Fruit fly (Drosophila melanogaster) whole organism, embryonic: ENCODE measurements around the gene CG33702.

Source experiments
- Atf6 ChIP-seq: fragments of 200-800 bp; sonication (Bioruptor generic); IDR thresholded peaks from 2 replicates; pipeline ENCODE4 v1.3.6; 2022; ENCODE audit warnings: missing biosample characterization, missing genetic modification characterization
- Bteb2 ChIP-seq: fragments of 200-800 bp; sonication (Bioruptor generic); optimal IDR thresholded peaks from 2 replicates; lab custom pipeline; 2016; ENCODE audit warnings: missing biosample characterization, missing genetic modification characterization
- CG10462 ChIP-seq: fragments of 200-800 bp; sonication (Bioruptor generic); optimal IDR thresholded peaks from 2 replicates; lab custom pipeline; 2016; ENCODE audit warnings: missing biosample characterization, missing genetic modification characterization
- CG12769 ChIP-seq: fragments of 200-800 bp; sonication (Bioruptor generic); optimal IDR thresholded peaks from 2 replicates; lab custom pipeline; 2019; ENCODE audit warnings: missing biosample characterization, mild to moderate bottlenecking, missing genetic modification characterization, moderate library complexity
- CG13894 ChIP-seq: fragments of 200-800 bp; sonication (Bioruptor generic); optimal IDR thresholded peaks from 3 replicates; lab custom pipeline; 2018; ENCODE audit warnings: missing biosample characterization, mild to moderate bottlenecking, missing genetic modification characterization, moderate library complexity
- CG14860 ChIP-seq: fragments of 200-800 bp; sonication (Bioruptor generic); IDR thresholded peaks from 3 replicates; pipeline ENCODE4 v1.3.6; 2022; ENCODE audit warnings: missing biosample characterization, missing genetic modification characterization; ENCODE audit not compliant: partially characterized antibody
- CG18262 ChIP-seq: fragments of 200-800 bp; optimal IDR thresholded peaks from 3 replicates; lab custom pipeline; 2019; ENCODE audit warnings: missing biosample characterization, mild to moderate bottlenecking, missing genetic modification characterization, moderate library complexity
- CG18476 ChIP-seq: fragments of 200-800 bp; sonication (Bioruptor generic); optimal IDR thresholded peaks from 2 replicates; lab custom pipeline; 2016; ENCODE audit warnings: missing biosample characterization, mild to moderate bottlenecking, missing genetic modification characterization
- CG18599 ChIP-seq: fragments of 200-800 bp; sonication (Bioruptor generic); optimal IDR thresholded peaks from 3 replicates; lab custom pipeline; 2017; ENCODE audit warnings: missing biosample characterization, missing genetic modification characterization, mild to moderate bottlenecking, moderate library complexity, missing genetic modification reagents
- CG32532 ChIP-seq: fragments of 200-800 bp; sonication (Bioruptor generic); IDR thresholded peaks from 2 replicates; pipeline ENCODE4 v1.3.6; 2022; ENCODE audit warnings: missing biosample characterization, missing genetic modification characterization
- CG3995 ChIP-seq: fragments of 200-800 bp; sonication (Bioruptor generic); optimal IDR thresholded peaks from 3 replicates; lab custom pipeline; 2016; ENCODE audit warnings: missing biosample characterization, missing genetic modification characterization
- CG4730 ChIP-seq: fragments of 200-800 bp; sonication (Bioruptor generic); IDR thresholded peaks from 2 replicates; pipeline ENCODE4 v1.3.6; 2022; ENCODE audit warnings: missing biosample characterization, missing genetic modification characterization
- CG7357 ChIP-seq: fragments of 200-800 bp; sonication (Bioruptor generic); IDR thresholded peaks from 3 replicates; pipeline ENCODE4 v1.3.6; 2022; ENCODE audit warnings: missing biosample characterization, missing genetic modification characterization
- CG7745 ChIP-seq: fragments of 200-800 bp; sonication (Bioruptor generic); optimal IDR thresholded peaks from 2 replicates; lab custom pipeline; 2018; ENCODE audit warnings: missing biosample characterization, mild to moderate bottlenecking, missing genetic modification characterization, moderate library complexity
- CG8478 ChIP-seq: fragments of >200 bp; optimal IDR thresholded peaks from 2 replicates; lab custom pipeline; 2018
- CG9437 ChIP-seq: fragments of 200-800 bp; sonication (Bioruptor generic); optimal IDR thresholded peaks from 2 replicates; lab custom pipeline; 2018; ENCODE audit warnings: missing biosample characterization, mild to moderate bottlenecking, missing genetic modification characterization
- CG9727 ChIP-seq: fragments of 200-800 bp; sonication (Bioruptor generic); optimal IDR thresholded peaks from 3 replicates; lab custom pipeline; 2017; ENCODE audit warnings: missing biosample characterization, mild to moderate bottlenecking, missing genetic modification characterization
- CHES-1-like ChIP-seq: fragments of 200-800 bp; sonication (Bioruptor generic); optimal IDR thresholded peaks from 2 replicates; lab custom pipeline; 2016; ENCODE audit warnings: missing biosample characterization, missing genetic modification characterization
- Gsc ChIP-seq: fragments of 200-800 bp; sonication (Bioruptor generic); IDR thresholded peaks from 2 replicates; pipeline ENCODE4 v1.3.6; 2022; ENCODE audit warnings: missing biosample characterization, missing genetic modification characterization
- HLH3B ChIP-seq: fragments of 200-800 bp; sonication (Bioruptor generic); IDR thresholded peaks from 2 replicates; pipeline ENCODE4 v1.3.6; 2022; ENCODE audit warnings: missing biosample characterization, missing genetic modification characterization
- MBD-R2 ChIP-seq: fragments of 200-800 bp; sonication (Bioruptor generic); IDR thresholded peaks from 2 replicates; pipeline ENCODE4 v1.3.6; 2022; ENCODE audit warnings: missing biosample characterization, missing genetic modification characterization
- Mad ChIP-seq: fragments of 200-800 bp; sonication (Bioruptor generic); optimal IDR thresholded peaks from 2 replicates; lab custom pipeline; 2016; ENCODE audit warnings: missing biosample characterization, missing genetic modification characterization
- NK7.1 ChIP-seq: fragments of 200-800 bp; sonication (Bioruptor generic); optimal IDR thresholded peaks from 3 replicates; lab custom pipeline; 2016; ENCODE audit warnings: missing biosample characterization, missing genetic modification characterization
- Nf-YA ChIP-seq: fragments of 200-800 bp; sonication (Bioruptor generic); IDR thresholded peaks from 2 replicates; pipeline ENCODE4 v1.3.6; 2022; ENCODE audit warnings: missing biosample characterization, missing genetic modification characterization
- NfI ChIP-seq: fragments of 200-800 bp; sonication (Bioruptor generic); optimal IDR thresholded peaks from 3 replicates; lab custom pipeline; 2018; ENCODE audit warnings: missing biosample characterization, mild to moderate bottlenecking, missing genetic modification characterization, moderate library complexity
- Rx ChIP-seq: fragments of 200-800 bp; sonication (Bioruptor generic); IDR thresholded peaks from 2 replicates; pipeline ENCODE4 v1.3.6; 2022; ENCODE audit warnings: missing biosample characterization, missing genetic modification characterization
- Side ChIP-seq: fragments of 200-800 bp; sonication (Bioruptor generic); optimal IDR thresholded peaks from 2 replicates; lab custom pipeline; 2016; ENCODE audit warnings: missing biosample characterization, missing genetic modification characterization
- Six4 ChIP-seq: fragments of 200-800 bp; sonication (Bioruptor generic); optimal IDR thresholded peaks from 2 replicates; lab custom pipeline; 2016; ENCODE audit warnings: missing biosample characterization, missing genetic modification characterization
- Tbp ChIP-seq: fragments of >200 bp; optimal IDR thresholded peaks from 2 replicates; lab custom pipeline; 2018; ENCODE audit warnings: missing biosample characterization, missing genetic modification characterization
- ato ChIP-seq: fragments of 200-800 bp; sonication (Bioruptor generic); IDR thresholded peaks from 2 replicates; pipeline ENCODE4 v1.3.6; 2022; ENCODE audit warnings: missing biosample characterization, missing genetic modification characterization; ENCODE audit not compliant: partially characterized antibody
- btn ChIP-seq: fragments of 200-800 bp; sonication (Bioruptor generic); optimal IDR thresholded peaks from 2 replicates; lab custom pipeline; 2016; ENCODE audit warnings: missing biosample characterization, missing genetic modification characterization
- cwo ChIP-seq: fragments of 200-800 bp; sonication (Bioruptor generic); optimal IDR thresholded peaks from 3 replicates; lab custom pipeline; 2017; ENCODE audit warnings: missing biosample characterization, missing genetic modification characterization, mild to moderate bottlenecking, moderate library complexity, missing genetic modification reagents
- fd96Cb ChIP-seq: fragments of 200-800 bp; sonication (Bioruptor generic); optimal IDR thresholded peaks from 2 replicates; lab custom pipeline; 2018; ENCODE audit warnings: missing biosample characterization, mild to moderate bottlenecking, missing genetic modification characterization, moderate library complexity
- fu2 ChIP-seq: fragments of 200-800 bp; sonication (Bioruptor generic); optimal IDR thresholded peaks from 2 replicates; lab custom pipeline; 2016; ENCODE audit warnings: missing biosample characterization, missing genetic modification characterization
- hth ChIP-seq: fragments of >200 bp; optimal IDR thresholded peaks from 2 replicates; lab custom pipeline; 2017; ENCODE audit warnings: inconsistent platforms
- jumu ChIP-seq: fragments of 200-800 bp; sonication (Bioruptor generic); optimal IDR thresholded peaks from 3 replicates; lab custom pipeline; 2016; ENCODE audit warnings: missing biosample characterization, missing genetic modification characterization
- knrl ChIP-seq: fragments of 200-800 bp; sonication (Bioruptor generic); IDR thresholded peaks from 3 replicates; pipeline ENCODE4 v1.3.6; 2022; ENCODE audit warnings: missing biosample characterization, missing genetic modification characterization; ENCODE audit not compliant: partially characterized antibody
- lola ChIP-seq, 3 experiments: fragments of >200 bp in 2 of 3; fragments of 200-800 bp in 1 of 3; sonication (Bioruptor generic) in 1 of 3; optimal IDR thresholded peaks; 2 replicates each; lab custom pipeline; 2017 to 2019; ENCODE audit warnings: missing biosample characterization in 3 of 3, missing genetic modification characterization in 3 of 3, mild to moderate bottlenecking in 1 of 3, moderate library complexity in 1 of 3
- nmo ChIP-seq: fragments of 200-800 bp; sonication (Bioruptor generic); optimal IDR thresholded peaks from 2 replicates; lab custom pipeline; 2018; ENCODE audit warnings: missing biosample characterization, mild to moderate bottlenecking, missing genetic modification characterization, moderate library complexity
- prd ChIP-seq, 3 experiments: fragments of >200 bp in 2 of 3; fragments of 200-800 bp in 1 of 3; sonication (Bioruptor generic) in 1 of 3; optimal IDR thresholded peaks in 2 of 3; IDR thresholded peaks in 1 of 3; 2 replicates in 2 of 3; 3 replicates in 1 of 3; pipeline versions ENCODE4 v1.3.6 to Lab custom; 2017 to 2022; ENCODE audit warnings: missing biosample characterization in 1 of 3, missing genetic modification characterization in 1 of 3
- pros ChIP-seq: fragments of 200-800 bp; sonication (Bioruptor generic); optimal IDR thresholded peaks from 3 replicates; lab custom pipeline; 2019; ENCODE audit warnings: missing biosample characterization, mild to moderate bottlenecking, missing genetic modification characterization, moderate library complexity
- run ChIP-seq: fragments of 200-800 bp; sonication (Bioruptor generic); optimal IDR thresholded peaks from 3 replicates; lab custom pipeline; 2018; ENCODE audit warnings: missing biosample characterization, mild to moderate bottlenecking, missing genetic modification characterization
- salm ChIP-seq: fragments of 200-800 bp; sonication (Bioruptor generic); optimal IDR thresholded peaks from 2 replicates; lab custom pipeline; 2018; ENCODE audit warnings: missing biosample characterization, mild to moderate bottlenecking, missing genetic modification characterization
- sisA ChIP-seq: fragments of 200-800 bp; sonication (Bioruptor generic); IDR thresholded peaks from 2 replicates; pipeline ENCODE4 v1.3.6; 2022; ENCODE audit warnings: missing biosample characterization, missing genetic modification characterization
- stwl ChIP-seq: fragments of 200-800 bp; sonication (Bioruptor generic); optimal IDR thresholded peaks from 3 replicates; lab custom pipeline; 2018; ENCODE audit warnings: missing biosample characterization, mild to moderate bottlenecking, missing genetic modification characterization, moderate library complexity
- tin ChIP-seq: fragments of 200-800 bp; sonication (Bioruptor generic); optimal IDR thresholded peaks from 3 replicates; lab custom pipeline; 2016; ENCODE audit warnings: missing biosample characterization, missing genetic modification characterization
- tio ChIP-seq: fragments of 200-800 bp; sonication (Bioruptor generic); optimal IDR thresholded peaks from 2 replicates; lab custom pipeline; 2017; ENCODE audit warnings: missing biosample characterization, missing genetic modification characterization, inconsistent platforms
- tna ChIP-seq: fragments of 200-800 bp; sonication (Bioruptor generic); IDR thresholded peaks from 2 replicates; pipeline ENCODE4 v1.3.6; 2022; ENCODE audit warnings: missing biosample characterization, missing genetic modification characterization; ENCODE audit not compliant: partially characterized antibody
- toy ChIP-seq: fragments of 200-800 bp; sonication (Bioruptor generic); IDR thresholded peaks from 2 replicates; pipeline ENCODE4 v1.3.6; 2022; ENCODE audit warnings: missing biosample characterization, missing genetic modification characterization
- vvl ChIP-seq: fragments of 200-800 bp; sonication (Bioruptor generic); IDR thresholded peaks from 2 replicates; pipeline ENCODE4 v1.3.6; 2022; ENCODE audit warnings: missing biosample characterization, missing genetic modification characterization
- wdn ChIP-seq: fragments of 200-800 bp; sonication (Bioruptor generic); IDR thresholded peaks from 2 replicates; pipeline ENCODE4 v1.3.6; 2022; ENCODE audit warnings: missing biosample characterization, missing genetic modification characterization
- zen2 ChIP-seq: fragments of 200-800 bp; sonication (Bioruptor generic); IDR thresholded peaks from 3 replicates; pipeline ENCODE4 v1.3.6; 2022; ENCODE audit warnings: missing biosample characterization, missing genetic modification characterization; ENCODE audit not compliant: partially characterized antibody

Gene CG33702

dm6 chr3L:9466595-9466994 is 46.6 kb downstream of the CG33702 start (continued):
- TF ChIP-seq CG7357 = no peak
- TF ChIP-seq CG32532 (GFP tag; lab: Robert Waterston, UW) = no peak
- TF ChIP-seq Bteb2 = no peak
- TF ChIP-seq fd96Cb (tag; lab: Kevin White, UChicago) = no peak
- no peak for TF ChIP-seq NK7.1 (GFP tag; lab: Kevin White, UChicago)
- peak; percentile 7 for TF ChIP-seq tio (GFP tag; lab: Kevin White, UChicago)
- no peak for TF ChIP-seq vvl (GFP tag; lab: Robert Waterston, UW)
- no peak for TF ChIP-seq CG7745 (tag; lab: Kevin White, UChicago)
- no peak for TF ChIP-seq sisA
- TF ChIP-seq Mad (GFP tag; lab: Kevin White, UChicago) = no peak
- TF ChIP-seq nmo (GFP tag; lab: Kevin White, UChicago) = peak; percentile 35
- no peak for TF ChIP-seq zen2
- TF ChIP-seq CG18262 (tag; lab: Kevin White, UChicago) = peak; percentile 28
- no peak for TF ChIP-seq wdn
- TF ChIP-seq jumu (GFP tag; lab: Kevin White, UChicago) = no peak
- no peak for TF ChIP-seq pros (GFP tag; lab: Kevin White, UChicago)
- TF ChIP-seq CG14860 = no peak
- peak; percentile 58 for TF ChIP-seq CG18599 (GFP tag; lab: Kevin White, UChicago)
- no peak for TF ChIP-seq HLH3B (GFP tag; lab: Robert Waterston, UW)
- TF ChIP-seq CG18476 (GFP tag; lab: Kevin White, UChicago) = no peak
- TF ChIP-seq CG8478 = no peak
- TF ChIP-seq NfI = no peak
- no peak for TF ChIP-seq run (tag; lab: Kevin White, UChicago)
- TF ChIP-seq CG4730 (GFP tag; lab: Robert Waterston, UW) = no peak
- no peak for TF ChIP-seq knrl (GFP tag; lab: Robert Waterston, UW)
- peak; percentile 40 for TF ChIP-seq CG9727 (GFP tag; lab: Kevin White, UChicago)
- no peak for TF ChIP-seq Atf6 (GFP tag; lab: Robert Waterston, UW)
- TF ChIP-seq fu2 (GFP tag; lab: Kevin White, UChicago) = no peak
- no peak for TF ChIP-seq Gsc
- no peak for TF ChIP-seq Rx (GFP tag; lab: Robert Waterston, UW)
- no peak for TF ChIP-seq CG12769 (tag; lab: Kevin White, UChicago)
- no peak for TF ChIP-seq CHES-1-like (GFP tag; lab: Kevin White, UChicago)
- no peak for TF ChIP-seq Nf-YA (GFP tag; lab: Robert Waterston, UW)
- no peak for TF ChIP-seq stwl
- TF ChIP-seq hth (lab: Kevin White, UChicago) = no peak
- TF ChIP-seq ato = no peak
- no peak for TF ChIP-seq Side (GFP tag; lab: Kevin White, UChicago)
- TF ChIP-seq cwo (GFP tag; lab: Kevin White, UChicago) = peak; percentile 29
- no peak for TF ChIP-seq prd (optimal IDR thresholded peaks at IDR 0.05; lab: Kevin White, UChicago)
- TF ChIP-seq prd (GFP tag; IDR thresholded peaks at IDR 0.05; lab: Robert Waterston, UW) = 0 out of 3 replicates have a peak, but pooled peaks have one; percentile 10
- no peak for TF ChIP-seq tna
- TF ChIP-seq CG3995 (GFP tag; lab: Kevin White, UChicago) = no peak
- no peak for TF ChIP-seq Tbp
- no peak for TF ChIP-seq toy (GFP tag; lab: Robert Waterston, UW)
- no peak for TF ChIP-seq salm (tag; lab: Kevin White, UChicago)
- TF ChIP-seq CG9437 (GFP tag; lab: Kevin White, UChicago) = peak; percentile 10
- TF ChIP-seq Six4 = no peak
- TF ChIP-seq MBD-R2 (GFP tag; lab: Robert Waterston, UW) = no peak
- no peak for TF ChIP-seq tin (GFP tag; lab: Kevin White, UChicago)
- TF ChIP-seq btn (GFP tag; lab: Kevin White, UChicago) = no peak
- no peak for TF ChIP-seq CG10462 (GFP tag; lab: Kevin White, UChicago)
- peak in 1 of 3 experiments; percentile 2 for TF ChIP-seq lola (GFP tag; optimal IDR thresholded peaks at IDR 0.05; lab: Kevin White, UChicago)
- no peak for TF ChIP-seq CG13894 (tag; lab: Kevin White, UChicago)
